Fruit fly (Drosophila melanogaster) ovary, adult (tissue): ENCODE measurements around the gene ND-B14.5A.

Experiments used
- CG17801 ChIP-seq: fragments of 200-800 bp; optimal IDR thresholded peaks from 2 replicates; lab custom pipeline; 2019; ENCODE audit warnings: missing biosample characterization, mild to moderate bottlenecking, missing genetic modification characterization, moderate library complexity; ENCODE audit not compliant: partially characterized antibody

ND-B14.5A gene

DNA sequence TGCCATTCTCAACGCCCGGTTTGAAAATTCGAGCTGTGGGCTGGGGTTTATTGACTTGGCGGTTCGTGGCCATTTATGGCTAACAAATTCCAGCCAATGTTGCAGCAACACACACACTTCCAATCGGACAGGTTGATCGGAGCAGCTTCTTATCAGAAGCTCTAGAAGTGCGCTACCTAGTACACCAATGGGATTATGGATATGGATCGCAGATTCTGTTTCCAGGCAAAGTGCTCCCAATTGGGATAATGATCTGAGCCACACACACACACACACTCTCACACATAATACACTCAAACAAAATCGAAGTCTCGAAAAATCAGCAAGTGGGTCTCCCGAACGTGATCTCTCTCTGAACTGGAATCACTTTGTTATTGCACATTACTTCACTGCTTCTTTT, 49.3 kb downstream of the ND-B14.5A start:
- no peak for TF ChIP-seq CG17801 (GFP tag; lab: Kevin White, UChicago)

DNA sequence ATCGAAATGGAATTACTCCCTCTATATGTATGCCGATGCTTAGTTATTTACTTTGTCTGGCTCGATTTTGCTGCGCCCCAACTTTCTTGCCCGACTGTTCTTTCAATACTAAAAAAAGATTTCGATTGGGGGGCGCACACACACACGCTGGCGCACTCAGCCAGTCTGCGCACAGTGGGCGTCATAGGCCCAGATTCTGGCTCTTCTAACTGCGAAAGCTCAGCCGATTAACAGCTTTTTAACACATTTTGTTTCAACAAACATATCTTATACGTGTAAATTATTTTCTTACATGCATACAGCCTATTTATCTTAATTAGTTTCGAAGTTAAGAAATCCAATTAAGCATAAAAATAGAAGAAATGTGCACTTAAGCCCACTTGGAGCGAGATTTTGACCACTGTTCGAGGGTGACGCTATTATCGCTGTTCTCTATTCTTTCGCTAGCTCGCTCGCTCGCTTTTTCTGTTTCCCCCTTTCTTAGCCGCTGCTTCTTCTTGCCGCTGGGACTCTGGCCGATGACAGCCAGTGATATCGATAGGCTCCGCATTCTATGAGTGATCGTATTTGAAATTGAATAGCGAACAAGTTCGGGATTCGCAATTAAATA, 50.0 kb downstream of the ND-B14.5A start, which contains the start of gene Vinc:
Gene Vinc, minus strand, starts transcription at position 387 of the 610 bp plus-strand sequence.
- TF ChIP-seq CG17801 (GFP tag; lab: Kevin White, UChicago) = peak; percentile 97
